Worm (Caenorhabditis elegans) whole organism, mixed stage, embryonic: ENCODE data around the gene Y102A5C.40.

ENCODE experiments used
- lsy-2 ChIP-seq: fragments of 150-350 bp; optimal IDR thresholded peaks from 2 replicates; lab custom pipeline; 2014; ENCODE audit warnings: missing biosample characterization, missing genetic modification characterization
- mep-1 ChIP-seq: fragments of 150-350 bp; optimal IDR thresholded peaks from 2 replicates; lab custom pipeline; 2017; ENCODE audit warnings: missing biosample characterization, missing genetic modification reagents, missing genetic modification characterization, inconsistent platforms
- nhr-2 ChIP-seq: fragments of 150-350 bp; optimal IDR thresholded peaks from 2 replicates; lab custom pipeline; 2014; ENCODE audit warnings: missing biosample characterization, missing genetic modification characterization
- unc-39 ChIP-seq: fragments of 150-350 bp; optimal IDR thresholded peaks from 2 replicates; lab custom pipeline; 2014; ENCODE audit warnings: missing biosample characterization, missing genetic modification characterization
- unc-62 ChIP-seq: fragments of 150-350 bp; optimal IDR thresholded peaks from 2 replicates; lab custom pipeline; 2014; ENCODE audit warnings: missing biosample characterization, missing genetic modification reagents, missing genetic modification characterization

- no peak for TF ChIP-seq nhr-2 (tag; lab: Kevin White, UChicago)
- no peak for TF ChIP-seq lsy-2
- no peak for TF ChIP-seq unc-39 (tag; lab: Kevin White, UChicago)
- no peak for TF ChIP-seq unc-62 (GFP tag; lab: Kevin White, UChicago)
- no peak for TF ChIP-seq mep-1 (tag; lab: Kevin White, UChicago)
Measured at ce11 chrV:17014050-17014449, 27.1 kb upstream of the Y102A5C.40 start, which contains the start of gene clc-13.
